Worm (Caenorhabditis elegans): ENCODE results near the gene tag-314.

Gene tag-314

ce11 chrV:10425098-10425497, 3.4 kb downstream of the tag-314 start, which contains the start of gene col-12:
TSS of gene col-12 (minus strand) at chrV:10425198.
- TF ChIP-seq tab-1 (GFP tag; IDR thresholded peaks at IDR 0.05) (no peak), ref-1 (GFP tag; conservative IDR thresholded peaks at IDR 0.05) (no peak), T22C8.4 (GFP tag; IDR thresholded peaks at IDR 0.05) (no peak), cog-1 (tag; optimal IDR thresholded peaks at IDR 0.05) (no peak), ztf-23 (GFP tag; IDR thresholded peaks at IDR 0.05) (no peak), ztf-29 (GFP tag; IDR thresholded peaks at IDR 0.05) (no peak), klf-2 (GFP tag; conservative IDR thresholded peaks at IDR 0.05) (no peak), flt-1 (GFP tag; IDR thresholded peaks at IDR 0.05) (no peak), med-1 (GFP tag; optimal IDR thresholded peaks at IDR 0.05; ENCODE audit: insufficient read depth) (no peak)

- TF ChIP-seq med-1 (GFP tag; optimal IDR thresholded peaks at IDR 0.05; ENCODE audit: insufficient read depth) (no peak), ref-1 (GFP tag; conservative IDR thresholded peaks at IDR 0.05) (no peak), flt-1 (GFP tag; IDR thresholded peaks at IDR 0.05) (no peak), klf-2 (GFP tag; conservative IDR thresholded peaks at IDR 0.05) (no peak), cog-1 (tag; optimal IDR thresholded peaks at IDR 0.05) (no peak), ztf-23 (GFP tag; IDR thresholded peaks at IDR 0.05) (no peak), tab-1 (GFP tag; IDR thresholded peaks at IDR 0.05) (no peak), ztf-29 (GFP tag; IDR thresholded peaks at IDR 0.05) (no peak), T22C8.4 (GFP tag; IDR thresholded peaks at IDR 0.05) (no peak)
Measured at ce11 chrV:10423511-10423910, 5.0 kb downstream of the tag-314 start.

- no peak for TF ChIP-seq med-1 (GFP tag; optimal IDR thresholded peaks at IDR 0.05; ENCODE audit: insufficient read depth)
- no peak for TF ChIP-seq tab-1 (GFP tag; IDR thresholded peaks at IDR 0.05)
- no peak for TF ChIP-seq cog-1 (tag; optimal IDR thresholded peaks at IDR 0.05)
- no peak for TF ChIP-seq ztf-23 (GFP tag; IDR thresholded peaks at IDR 0.05)
- TF ChIP-seq ref-1 (GFP tag; conservative IDR thresholded peaks at IDR 0.05): no peak
- TF ChIP-seq flt-1 (GFP tag; IDR thresholded peaks at IDR 0.05): no peak
- no peak for TF ChIP-seq T22C8.4 (GFP tag; IDR thresholded peaks at IDR 0.05)
- TF ChIP-seq ztf-29 (GFP tag; IDR thresholded peaks at IDR 0.05): no peak
- no peak for TF ChIP-seq klf-2 (GFP tag; conservative IDR thresholded peaks at IDR 0.05)
Measured at ce11 chrV:10421802-10422201, 6.7 kb downstream of the tag-314 start, which contains the start of gene col-13. TSS of gene col-13 (minus strand) at chrV:10421902.

ce11 chrV:10418961-10419360, 9.5 kb downstream of the tag-314 start, which contains the start of gene F15H10.5:
TSS of gene F15H10.5 (minus strand) at chrV:10419061.
- no peak for TF ChIP-seq ztf-29 (GFP tag; IDR thresholded peaks at IDR 0.05)
- no peak for TF ChIP-seq ztf-23 (GFP tag; IDR thresholded peaks at IDR 0.05)
- no peak for TF ChIP-seq T22C8.4 (GFP tag; IDR thresholded peaks at IDR 0.05)
- no peak for TF ChIP-seq ref-1 (GFP tag; conservative IDR thresholded peaks at IDR 0.05)
- TF ChIP-seq klf-2 (GFP tag; conservative IDR thresholded peaks at IDR 0.05): no peak
- no peak for TF ChIP-seq flt-1 (GFP tag; IDR thresholded peaks at IDR 0.05)
- TF ChIP-seq med-1 (GFP tag; optimal IDR thresholded peaks at IDR 0.05; ENCODE audit: insufficient read depth): no peak
- TF ChIP-seq cog-1 (tag; optimal IDR thresholded peaks at IDR 0.05): no peak
- no peak for TF ChIP-seq tab-1 (GFP tag; IDR thresholded peaks at IDR 0.05)

DNA sequence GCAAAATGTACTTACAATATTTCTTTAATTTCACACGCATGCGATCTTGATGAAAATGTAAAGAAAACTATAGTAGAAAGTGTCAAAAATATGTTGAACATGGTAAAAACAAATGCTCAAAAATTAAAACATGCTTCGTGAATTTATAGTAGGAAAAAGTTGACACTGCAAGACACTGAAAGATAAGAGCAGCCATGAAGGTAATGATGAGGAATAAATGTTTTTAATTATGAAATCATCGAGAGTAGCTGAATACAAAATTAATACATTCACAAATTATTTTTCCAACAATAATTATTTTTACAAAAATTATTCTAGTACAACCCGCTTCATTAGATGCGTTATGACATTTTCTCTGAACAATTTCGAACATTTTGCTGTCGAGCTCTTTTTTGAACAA, 11.6 kb downstream of the tag-314 start, which contains the start of gene F15H10.10:
TSS of gene F15H10.10 (minus strand) at position 101 of the 400 bp plus-strand sequence.
- no peak for TF ChIP-seq tab-1 (GFP tag; IDR thresholded peaks at IDR 0.05)
- no peak for TF ChIP-seq flt-1 (GFP tag; IDR thresholded peaks at IDR 0.05)
- no peak for TF ChIP-seq ztf-23 (GFP tag; IDR thresholded peaks at IDR 0.05)
- TF ChIP-seq klf-2 (GFP tag; conservative IDR thresholded peaks at IDR 0.05): no peak
- no peak for TF ChIP-seq med-1 (GFP tag; optimal IDR thresholded peaks at IDR 0.05; ENCODE audit: insufficient read depth)

ce11 chrV:10414610-10415009, 13.9 kb downstream of the tag-314 start, which contains the start of gene F15H10.9:
TSS of gene F15H10.9 (minus strand) at chrV:10414710.
- TF ChIP-seq cog-1 (tag; optimal IDR thresholded peaks at IDR 0.05) (no peak), ztf-23 (GFP tag; IDR thresholded peaks at IDR 0.05) (no peak), ztf-29 (GFP tag; IDR thresholded peaks at IDR 0.05) (no peak), med-1 (GFP tag; optimal IDR thresholded peaks at IDR 0.05; ENCODE audit: insufficient read depth) (no peak), tab-1 (GFP tag; IDR thresholded peaks at IDR 0.05) (no peak), T22C8.4 (GFP tag; IDR thresholded peaks at IDR 0.05) (no peak), klf-2 (GFP tag; conservative IDR thresholded peaks at IDR 0.05) (no peak)

- TF ChIP-seq ztf-23 (GFP tag; IDR thresholded peaks at IDR 0.05) (no peak), ztf-29 (GFP tag; IDR thresholded peaks at IDR 0.05) (no peak), cog-1 (tag; optimal IDR thresholded peaks at IDR 0.05) (no peak), T22C8.4 (GFP tag; IDR thresholded peaks at IDR 0.05) (no peak), ref-1 (GFP tag; conservative IDR thresholded peaks at IDR 0.05) (no peak), tab-1 (GFP tag; IDR thresholded peaks at IDR 0.05) (no peak), med-1 (GFP tag; optimal IDR thresholded peaks at IDR 0.05; ENCODE audit: insufficient read depth) (no peak)
Measured at ce11 chrV:10410030-10410713, 18.3 kb downstream of the tag-314 start, which contains the start of gene F15H10.12. TSS of gene F15H10.12 (minus strand) at chrV:10410080.

DNA sequence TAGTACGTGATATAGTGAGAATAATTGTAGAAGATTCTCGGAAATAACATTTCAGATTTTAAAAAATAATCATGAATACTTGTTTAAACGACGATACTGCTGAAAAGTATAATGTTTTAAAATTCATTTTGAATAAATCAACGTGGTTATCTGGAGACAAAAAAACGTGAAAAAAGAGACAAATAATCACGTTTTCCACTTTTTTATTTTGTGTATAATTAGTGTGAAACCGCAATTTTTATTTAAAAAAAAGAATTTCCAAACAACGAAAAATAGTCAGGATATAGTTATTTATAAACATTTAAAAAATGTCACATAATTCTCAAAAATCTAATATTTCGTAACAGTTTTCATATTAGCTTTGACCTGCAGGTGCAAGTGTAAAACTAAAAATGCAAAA, 22.2 kb downstream of the tag-314 start, which contains the start of gene F15H10.7:
TSS of gene F15H10.7 (minus strand) at position 101 of the 400 bp plus-strand sequence.
- TF ChIP-seq klf-2 (GFP tag; conservative IDR thresholded peaks at IDR 0.05) (no peak), flt-1 (GFP tag; IDR thresholded peaks at IDR 0.05) (no peak), ztf-29 (GFP tag; IDR thresholded peaks at IDR 0.05) (no peak), ztf-23 (GFP tag; IDR thresholded peaks at IDR 0.05) (no peak), med-1 (GFP tag; optimal IDR thresholded peaks at IDR 0.05; ENCODE audit: insufficient read depth) (no peak), cog-1 (tag; optimal IDR thresholded peaks at IDR 0.05) (no peak), ref-1 (GFP tag; conservative IDR thresholded peaks at IDR 0.05) (no peak), T22C8.4 (GFP tag; IDR thresholded peaks at IDR 0.05) (no peak), tab-1 (GFP tag; IDR thresholded peaks at IDR 0.05) (no peak)

- no peak for TF ChIP-seq med-1 (GFP tag; optimal IDR thresholded peaks at IDR 0.05; ENCODE audit: insufficient read depth)
- no peak for TF ChIP-seq tab-1 (GFP tag; IDR thresholded peaks at IDR 0.05)
- no peak for TF ChIP-seq ref-1 (GFP tag; conservative IDR thresholded peaks at IDR 0.05)
- TF ChIP-seq cog-1 (tag; optimal IDR thresholded peaks at IDR 0.05): no peak
- no peak for TF ChIP-seq ztf-23 (GFP tag; IDR thresholded peaks at IDR 0.05)
- no peak for TF ChIP-seq ztf-29 (GFP tag; IDR thresholded peaks at IDR 0.05)
- no peak for TF ChIP-seq flt-1 (GFP tag; IDR thresholded peaks at IDR 0.05)
- TF ChIP-seq klf-2 (GFP tag; conservative IDR thresholded peaks at IDR 0.05): no peak
- TF ChIP-seq T22C8.4 (GFP tag; IDR thresholded peaks at IDR 0.05): no peak
Measured at ce11 chrV:10404701-10405100, 23.8 kb downstream of the tag-314 start.

Data from whole organism, midembryonic.